Fruit fly (Drosophila melanogaster): ENCODE data around the gene CG32201.

The CG32201 gene

dm6 chr3L:18634792-18635471, 25.5 kb downstream of the CG32201 start:
- TF ChIP-seq Hr51 (GFP tag; optimal IDR thresholded peaks at IDR 0.05), result peak in 1 of 2 experiments; percentile 17
- peak; percentile 44 for TF ChIP-seq sug (tag; optimal IDR thresholded peaks at IDR 0.05)
- peak; percentile 35 for TF ChIP-seq CG2678 (tag; optimal IDR thresholded peaks at IDR 0.05)
- TF ChIP-seq Vsx1 (GFP tag; optimal IDR thresholded peaks at IDR 0.05), result peak; percentile 85
- no peak for TF ChIP-seq schlank (tag; optimal IDR thresholded peaks at IDR 0.05)
- TF ChIP-seq D19A (tag; optimal IDR thresholded peaks at IDR 0.05), result peak; percentile 54
- peak; percentile 40 for TF ChIP-seq Neu2 (GFP tag; optimal IDR thresholded peaks at IDR 0.05; ENCODE audit: borderline replicate concordance)
- no peak for TF ChIP-seq CG8388 (GFP tag; optimal IDR thresholded peaks at IDR 0.05)
- peak; percentile 30 for TF ChIP-seq gem (tag; optimal IDR thresholded peaks at IDR 0.05)
- peak; percentile 16 for TF ChIP-seq Sox102F (GFP tag; optimal IDR thresholded peaks at IDR 0.05)
- TF ChIP-seq CG14441 (GFP tag; IDR thresholded peaks at IDR 0.05), result 0 out of 2 replicates have a peak, but pooled peaks have one; percentile 13
- TF ChIP-seq exex (tag; optimal IDR thresholded peaks at IDR 0.05), result peak; percentile 86
- TF ChIP-seq row (GFP tag; IDR thresholded peaks at IDR 0.05), result peak; percentile 63
- TF ChIP-seq D19B (GFP tag; optimal IDR thresholded peaks at IDR 0.05), result peak; percentile 94
- TF ChIP-seq CG7839 (tag; optimal IDR thresholded peaks at IDR 0.05), result peak; percentile 3
- TF ChIP-seq CG11504 (tag; optimal IDR thresholded peaks at IDR 0.05), result peak; percentile 4
- TF ChIP-seq Nf-YC (tag; optimal IDR thresholded peaks at IDR 0.05), result no peak
- TF ChIP-seq grau (tag; optimal IDR thresholded peaks at IDR 0.05), result peak; percentile 32
- peak; percentile 24 for TF ChIP-seq PHDP (tag; optimal IDR thresholded peaks at IDR 0.05)
- peak; percentile 11 for TF ChIP-seq CG18599 (GFP tag; optimal IDR thresholded peaks at IDR 0.05)
- TF ChIP-seq TFAM (GFP tag; optimal IDR thresholded peaks at IDR 0.05), result no peak
- peak in 1 of 2 experiments; percentile 10 for TF ChIP-seq Eip74EF (GFP tag; optimal IDR thresholded peaks at IDR 0.05)
- no peak for TF ChIP-seq h (optimal IDR thresholded peaks at IDR 0.05)
- no peak for TF ChIP-seq CG10565 (GFP tag; optimal IDR thresholded peaks at IDR 0.05)
- TF ChIP-seq lab (GFP tag; optimal IDR thresholded peaks at IDR 0.05), result peak; percentile 8

dm6 chr3L:18636782-18637181, 27.4 kb downstream of the CG32201 start:
- TF ChIP-seq crol (GFP tag; IDR thresholded peaks at IDR 0.05) (peak; percentile 91), gcm2 (GFP tag; optimal IDR thresholded peaks at IDR 0.05) (no peak)

DNA sequence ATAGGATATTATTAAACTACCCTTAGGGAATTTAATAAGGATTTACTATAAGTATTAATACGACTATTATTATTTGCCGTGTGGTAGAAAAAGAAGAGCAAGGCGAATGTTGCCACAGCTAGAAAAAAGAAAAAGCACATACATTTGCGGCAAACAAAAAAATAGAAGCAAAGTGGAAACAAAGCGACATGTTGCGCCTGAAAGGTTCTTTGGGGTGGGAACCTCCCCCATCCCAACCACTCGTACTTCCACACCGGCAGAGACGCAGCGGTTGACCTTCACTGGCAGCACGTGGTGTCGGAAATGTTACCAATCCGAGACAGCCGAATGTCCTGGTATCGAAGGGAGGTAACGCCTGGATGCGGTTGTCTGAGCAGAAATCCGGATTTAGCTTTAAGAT, 27.9 kb downstream of the CG32201 start:
- TF ChIP-seq Opbp (GFP tag; IDR thresholded peaks at IDR 0.05; ENCODE audit: partially characterized antibody) (no peak), CG13894 (tag; optimal IDR thresholded peaks at IDR 0.05) (peak; percentile 53), CG10366 (GFP tag; IDR thresholded peaks at IDR 0.05) (no peak), scrt (GFP tag; optimal IDR thresholded peaks at IDR 0.05) (peak; percentile 56), CG11504 (tag; optimal IDR thresholded peaks at IDR 0.05) (peak; percentile 52), CG43689 (GFP tag; IDR thresholded peaks at IDR 0.05) (0 out of 2 replicates have a peak, but pooled peaks have one; percentile 10)

dm6 chr3L:18638043-18638442, 28.6 kb downstream of the CG32201 start:
- TF ChIP-seq sens (GFP tag) (peak; percentile 60), sd (tag; optimal IDR thresholded peaks at IDR 0.05) (peak; percentile 31), yki (optimal IDR thresholded peaks at IDR 0.05) (no peak), pnt (GFP tag; optimal IDR thresholded peaks at IDR 0.05) (no peak), sug (tag; optimal IDR thresholded peaks at IDR 0.05) (peak; percentile 26), exex (tag; optimal IDR thresholded peaks at IDR 0.05) (peak; percentile 85), grn (GFP tag; optimal IDR thresholded peaks at IDR 0.05) (peak; percentile 1), Pdp1 (GFP tag; optimal IDR thresholded peaks at IDR 0.05) (peak in 1 of 2 experiments; percentile 80)
